Fruit fly (Drosophila melanogaster) whole organism, adult: ENCODE measurements around the gene Frmd5.
A peak's percentile ranks its signal among the peaks of the same experiment; 100 is the strongest.

Experiments used
- CG1620 ChIP-seq: fragments of 200-800 bp; sonication (Bioruptor generic); optimal IDR thresholded peaks from 2 replicates; lab custom pipeline; 2016; ENCODE audit warnings: missing biosample characterization, missing genetic modification characterization
- CG33017 ChIP-seq: fragments of 200-800 bp; sonication (Bioruptor generic); optimal IDR thresholded peaks from 2 replicates; lab custom pipeline; 2018; ENCODE audit warnings: missing biosample characterization, mild to moderate bottlenecking, missing genetic modification characterization, moderate library complexity
- CG5204 ChIP-seq: fragments of 200-800 bp; sonication (Bioruptor generic); optimal IDR thresholded peaks from 2 replicates; lab custom pipeline; 2016; ENCODE audit warnings: missing biosample characterization, missing genetic modification characterization
- Clk ChIP-seq: fragments of 200-800 bp; sonication (Bioruptor generic); optimal IDR thresholded peaks from 2 replicates; lab custom pipeline; 2017; ENCODE audit warnings: missing biosample characterization, missing genetic modification characterization
- Mnt ChIP-seq: fragments of 200-800 bp; sonication (Bioruptor generic); optimal IDR thresholded peaks from 2 replicates; lab custom pipeline; 2016; ENCODE audit warnings: missing biosample characterization, mild to moderate bottlenecking, missing genetic modification characterization
- bab1 ChIP-seq: fragments of 200-800 bp; sonication (Bioruptor generic); optimal IDR thresholded peaks from 3 replicates; lab custom pipeline; 2019; ENCODE audit warnings: missing biosample characterization, mild to moderate bottlenecking, missing genetic modification characterization, moderate library complexity
- kay ChIP-seq: fragments of 200-800 bp; sonication (Bioruptor generic); peaks from one replicate; lab custom pipeline; 2016; ENCODE audit warnings: missing biosample characterization, missing genetic modification characterization, borderline replicate concordance
- tj ChIP-seq: fragments of 200-800 bp; sonication (Bioruptor generic); optimal IDR thresholded peaks from 3 replicates; lab custom pipeline; 2017; ENCODE audit warnings: missing biosample characterization, mild to moderate bottlenecking, missing genetic modification characterization, moderate library complexity

DNA sequence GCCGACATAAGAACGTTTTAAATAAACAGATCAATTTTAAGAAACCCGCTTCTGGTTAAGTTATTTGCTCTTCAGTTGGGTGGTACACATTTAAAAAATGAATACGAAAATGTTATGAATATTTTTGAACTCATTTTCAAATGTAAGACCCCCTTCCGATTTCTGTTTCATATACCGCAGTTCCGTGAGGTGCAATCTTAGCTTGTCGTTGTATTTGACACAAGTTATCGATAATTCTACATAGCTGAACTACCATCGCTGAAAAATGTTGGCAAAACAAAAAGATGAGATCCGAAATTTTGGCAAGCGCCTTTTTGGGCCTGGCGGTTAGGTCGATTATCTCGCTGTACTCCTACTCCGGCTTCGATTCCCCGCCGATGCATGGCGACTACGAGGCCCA lies 35.6 kb downstream of the Frmd5 start, which contains the start of gene gny:
- TF ChIP-seq CG5204 (GFP tag; lab: Kevin White, UChicago) (no peak), kay (GFP tag; lab: Kevin White, UChicago) (no peak), Clk (GFP tag; lab: Kevin White, UChicago) (no peak), CG1620 (GFP tag; lab: Kevin White, UChicago) (no peak), Mnt (GFP tag; lab: Kevin White, UChicago) (no peak), CG33017 (tag; lab: Kevin White, UChicago) (no peak), bab1 (GFP tag; lab: Kevin White, UChicago) (peak; percentile 15), tj (no peak)
